Worm (Caenorhabditis elegans): Measurements from ENCODE around the gene M70.1.

ce11 chrIV:2220896-2221295 is 24.8 kb upstream of the M70.1 start:
- no peak for TF ChIP-seq F13C5.2 (tag; optimal IDR thresholded peaks at IDR 0.05)
- no peak for TF ChIP-seq tbx-11 (GFP tag; IDR thresholded peaks at IDR 0.05)
- TF ChIP-seq flt-1 (GFP tag; IDR thresholded peaks at IDR 0.05), result no peak
- no peak for TF ChIP-seq ama-1 (optimal IDR thresholded peaks at IDR 0.05)
- no peak for TF ChIP-seq hmbx-1 (tag; optimal IDR thresholded peaks at IDR 0.05)
- TF ChIP-seq tbx-37 (GFP tag; conservative IDR thresholded peaks at IDR 0.05), result no peak
- no peak for TF ChIP-seq ets-7 (tag; optimal IDR thresholded peaks at IDR 0.05)
- no peak for TF ChIP-seq hmg-4 (GFP tag; optimal IDR thresholded peaks at IDR 0.05)
- TF ChIP-seq scrt-1 (GFP tag; IDR thresholded peaks at IDR 0.05), result no peak
- no peak for TF ChIP-seq tra-4 (tag; optimal IDR thresholded peaks at IDR 0.05)

All from whole organism, early embryonic.